Fruit fly (Drosophila melanogaster): Measurements from ENCODE around the gene betaTub85D.

Gene betaTub85D

DNA sequence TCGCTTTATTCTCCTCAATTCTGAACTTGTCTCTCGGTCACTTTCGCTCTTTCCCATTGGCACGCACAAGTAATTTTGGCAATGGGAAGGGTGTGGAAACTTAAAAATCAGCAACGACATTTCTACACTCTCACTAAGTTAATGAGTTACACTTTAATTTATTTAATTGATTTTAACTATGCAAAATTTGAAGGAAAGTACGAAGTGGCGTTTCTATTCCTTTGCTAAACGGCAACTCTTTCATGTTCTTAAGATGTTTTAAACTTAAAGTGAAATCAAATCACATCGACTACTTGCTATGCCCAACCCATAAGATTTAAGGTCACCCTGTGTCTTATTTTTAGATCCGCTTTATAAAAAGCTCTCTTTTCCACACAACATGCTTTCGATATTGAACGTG, 39.7 kb downstream of the betaTub85D start (continued):
- TF ChIP-seq CG11085 (GFP tag; IDR thresholded peaks at IDR 0.05) (no peak), br (optimal IDR thresholded peaks at IDR 0.05) (no peak), lbe (GFP tag; optimal IDR thresholded peaks at IDR 0.05) (no peak), NC2β (GFP tag; optimal IDR thresholded peaks at IDR 0.05) (no peak), CG8924 (tag; optimal IDR thresholded peaks at IDR 0.05) (peak; percentile 67), Dp (GFP tag; optimal IDR thresholded peaks at IDR 0.05) (no peak), CG7372 (GFP tag; IDR thresholded peaks at IDR 0.05) (0 out of 2 replicates have a peak, but pooled peaks have one; percentile 38), CG7839 (tag; optimal IDR thresholded peaks at IDR 0.05) (peak; percentile 60), dysf (GFP tag; IDR thresholded peaks at IDR 0.05) (peak; percentile 85; the same call in 2 of the 3 replicates), so (GFP tag; IDR thresholded peaks at IDR 0.05) (peak; percentile 71), CG1832 (GFP tag; optimal IDR thresholded peaks at IDR 0.05) (no peak), tup (GFP tag; optimal IDR thresholded peaks at IDR 0.05) (no peak), Sin3A (optimal IDR thresholded peaks at IDR 0.05) (no peak), Dref (GFP tag; IDR thresholded peaks at IDR 0.05) (no peak), CG12942 (GFP tag; optimal IDR thresholded peaks at IDR 0.05) (peak; percentile 34), HHEX (GFP tag; optimal IDR thresholded peaks at IDR 0.05) (peak; percentile 57), crc (GFP tag; optimal IDR thresholded peaks at IDR 0.05) (peak; percentile 17), CG10147 (GFP tag; optimal IDR thresholded peaks at IDR 0.05) (peak; percentile 34), CHES-1-like (GFP tag; optimal IDR thresholded peaks at IDR 0.05) (no peak), CG14667 (GFP tag; IDR thresholded peaks at IDR 0.05) (0 out of 2 replicates have a peak, but pooled peaks have one; percentile 39), CG12219 (GFP tag; optimal IDR thresholded peaks at IDR 0.05) (peak; percentile 50), CG7745 (tag; optimal IDR thresholded peaks at IDR 0.05) (no peak), knrl (GFP tag; IDR thresholded peaks at IDR 0.05; ENCODE audit: partially characterized antibody) (no peak), rib (GFP tag; IDR thresholded peaks at IDR 0.05) (no peak), Jarid2 (GFP tag; optimal IDR thresholded peaks at IDR 0.05) (no peak), CG14965 (GFP tag; optimal IDR thresholded peaks at IDR 0.05; ENCODE audit: borderline replicate concordance) (no peak), shn (GFP tag; optimal IDR thresholded peaks at IDR 0.05) (no peak), CG31441 (GFP tag; IDR thresholded peaks at IDR 0.05) (peak; percentile 37; the same call in 1 of the 2 replicates), CG31365 (tag; optimal IDR thresholded peaks at IDR 0.05) (peak; percentile 9), ac (GFP tag; optimal IDR thresholded peaks at IDR 0.05) (no peak), stc (GFP tag; IDR thresholded peaks at IDR 0.05) (peak; percentile 73), sna (GFP tag; IDR thresholded peaks at IDR 0.05; ENCODE audit: partially characterized antibody) (no peak), h (optimal IDR thresholded peaks at IDR 0.05) (no peak), CG10654 (GFP tag; optimal IDR thresholded peaks at IDR 0.05) (peak; percentile 10), Ets65A (GFP tag) (no peak), ro (GFP tag; IDR thresholded peaks at IDR 0.05) (no peak), cas (GFP tag; IDR thresholded peaks at IDR 0.05) (no peak), CG42726 (GFP tag; IDR thresholded peaks at IDR 0.05; ENCODE audit: partially characterized antibody) (no peak), pb (GFP tag; optimal IDR thresholded peaks at IDR 0.05) (no peak), HLH3B (GFP tag; IDR thresholded peaks at IDR 0.05) (peak; percentile 45), pzg (GFP tag; optimal IDR thresholded peaks at IDR 0.05) (no peak), Blimp-1 (GFP tag; optimal IDR thresholded peaks at IDR 0.05) (peak; percentile 33), Nf-YC (tag; optimal IDR thresholded peaks at IDR 0.05) (peak; percentile 57), Six4 (GFP tag; optimal IDR thresholded peaks at IDR 0.05) (peak; percentile 22), CG4707 (GFP tag; optimal IDR thresholded peaks at IDR 0.05) (no peak), CoRest (tag; optimal IDR thresholded peaks at IDR 0.05) (peak; percentile 65), Nf-YB (GFP tag; optimal IDR thresholded peaks at IDR 0.05) (peak; percentile 24), CG12299 (tag; optimal IDR thresholded peaks at IDR 0.05) (no peak), bowl (GFP tag; IDR thresholded peaks at IDR 0.05) (no peak), CG12236 (GFP tag; optimal IDR thresholded peaks at IDR 0.05) (no peak), sqz (GFP tag; optimal IDR thresholded peaks at IDR 0.05) (no peak), bbx (GFP tag; IDR thresholded peaks at IDR 0.05; ENCODE audit: partially characterized antibody) (no peak)

All from whole organism, embryonic.